Worm (Caenorhabditis elegans) whole organism, L4/young adult: ENCODE results near the gene lys-8.

ENCODE experiments used
- W03F9.2 ChIP-seq: fragments of 150-350 bp; optimal IDR thresholded peaks from 2 replicates; lab custom pipeline; 2014; ENCODE audit warnings: missing biosample characterization, missing genetic modification characterization
- him-1 ChIP-seq: sonication (generic microtip); optimal IDR thresholded peaks from 2 replicates; lab custom pipeline; 2016; ENCODE audit warnings: missing genotype, missing genetic modification reagents, missing genetic modification characterization, missing compliant biosample characterization

ce11 chrII:5633453-5633852 is 47.5 kb downstream of the lys-8 start:
- TF ChIP-seq W03F9.2 (no peak), him-1 (tag; lab: Kevin White, UChicago) (no peak)
